Fruit fly (Drosophila melanogaster) whole organism, wandering third instar larva: ENCODE results near the gene CG15747.

Source experiments
- CrebA ChIP-seq: fragments of 200-800 bp; sonication (Bioruptor generic); optimal IDR thresholded peaks from 2 replicates; lab custom pipeline; 2016; ENCODE audit warnings: missing biosample characterization, mild to moderate bottlenecking, missing genetic modification characterization, borderline replicate concordance
- Hnf4 ChIP-seq: fragments of 200-800 bp; sonication (Bioruptor generic); optimal IDR thresholded peaks from 2 replicates; lab custom pipeline; 2016; ENCODE audit warnings: missing biosample characterization, mild to moderate bottlenecking, missing genetic modification characterization
- dl ChIP-seq, 2 experiments: fragments of 175-275, 200-275 bp in 1 of 2; fragments of 200-275 bp in 1 of 2; sonication (Bioruptor generic); optimal IDR thresholded peaks; lab custom pipeline; 2018; ENCODE audit warnings: mild to moderate bottlenecking in 2 of 2, missing biosample characterization in 2 of 2, missing genetic modification characterization in 2 of 2, moderate library complexity in 2 of 2; ENCODE audit not compliant: partially characterized antibody in 2 of 2, insufficient read depth in 1 of 2
- pan ChIP-seq: fragments of >200 bp; optimal IDR thresholded peaks from 2 replicates; lab custom pipeline; 2017

DNA sequence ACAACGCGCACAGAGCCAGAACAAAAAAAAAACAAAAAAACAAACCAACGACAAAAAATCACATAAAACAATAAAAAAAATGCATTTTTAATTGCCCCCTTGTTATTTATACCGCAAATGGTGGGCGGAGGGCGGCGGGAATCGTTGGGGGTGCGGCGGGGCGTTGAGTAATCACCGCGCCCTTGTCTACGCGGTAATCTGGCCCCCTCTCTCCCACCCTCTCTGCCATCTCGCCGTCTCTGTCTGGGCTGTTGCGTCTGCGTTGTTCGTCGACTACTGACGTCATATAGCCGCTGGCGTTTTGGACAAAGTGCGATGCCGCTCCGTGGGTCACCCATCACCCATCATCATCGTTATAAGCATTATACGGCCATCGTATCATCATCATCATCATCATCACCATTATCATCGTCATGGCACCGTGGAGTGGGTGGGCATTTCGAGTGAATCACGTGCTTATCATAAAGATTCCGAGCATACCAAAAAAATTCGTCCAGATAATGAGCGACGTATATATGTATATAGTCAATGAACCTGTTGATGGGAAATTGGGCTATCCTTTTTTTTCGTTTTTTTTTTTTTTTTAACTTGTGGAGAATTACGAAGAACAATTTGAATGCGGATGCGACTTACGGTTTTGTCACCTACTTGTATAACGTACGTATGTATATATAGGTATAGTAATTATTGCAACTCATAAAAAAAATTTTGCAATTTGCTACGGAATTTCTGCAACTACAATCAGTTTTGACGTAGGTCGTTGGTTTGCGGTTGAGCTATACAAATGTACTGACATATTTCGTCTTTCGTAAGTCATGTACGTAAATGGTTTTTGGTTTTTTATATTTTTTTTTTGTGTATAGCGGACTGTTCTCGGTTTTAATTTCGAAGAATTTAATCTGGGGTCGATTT is 35.2 kb upstream of the CG15747 start:
- TF ChIP-seq pan (lab: Kevin White, UChicago) (no peak), Hnf4 (GFP tag; lab: Kevin White, UChicago) (no peak), dl (GFP tag; optimal IDR thresholded peaks at IDR 0.05; lab: Kevin White, UChicago; ENCODE audit: insufficient read depth in 1 of 2, partially characterized antibody in 2 of 2) (no peak), CrebA (GFP tag; lab: Kevin White, UChicago) (no peak)
